Fruit fly (Drosophila melanogaster) whole organism, embryonic: Measurements from ENCODE around the gene Acat1.

Source experiments
- CG10147 ChIP-seq: fragments of 200-800 bp; sonication (Bioruptor generic); optimal IDR thresholded peaks from 2 replicates; lab custom pipeline; 2019; ENCODE audit warnings: missing biosample characterization, mild to moderate bottlenecking, missing genetic modification characterization, moderate library complexity
- CG11398 ChIP-seq: fragments of 200-800 bp; sonication (Bioruptor generic); optimal IDR thresholded peaks from 2 replicates; lab custom pipeline; 2016; ENCODE audit warnings: missing biosample characterization, missing genetic modification characterization
- CG11560 ChIP-seq: fragments of 200-800 bp; sonication (Bioruptor generic); IDR thresholded peaks from 3 replicates; pipeline ENCODE4 v1.3.6; 2022; ENCODE audit warnings: missing biosample characterization, missing genetic modification characterization
- CG12155 ChIP-seq: fragments of 200-800 bp; sonication (Bioruptor generic); optimal IDR thresholded peaks from 3 replicates; lab custom pipeline; 2016; ENCODE audit warnings: missing biosample characterization, missing genetic modification characterization
- CG14965 ChIP-seq: fragments of 200-800 bp; sonication (Bioruptor generic); optimal IDR thresholded peaks from 2 replicates; lab custom pipeline; 2016; ENCODE audit warnings: missing biosample characterization, missing genetic modification characterization, borderline replicate concordance
- CG15479 ChIP-seq: fragments of 200-800 bp; sonication (Bioruptor generic); optimal IDR thresholded peaks from 3 replicates; lab custom pipeline; 2019; ENCODE audit warnings: missing biosample characterization, mild to moderate bottlenecking, missing genetic modification characterization, moderate library complexity
- CG15514 ChIP-seq: fragments of 200-800 bp; sonication (Bioruptor generic); optimal IDR thresholded peaks from 3 replicates; lab custom pipeline; 2017; ENCODE audit warnings: missing biosample characterization, missing genetic modification characterization, mild to moderate bottlenecking, moderate library complexity, missing genetic modification reagents
- CG16813 ChIP-seq: fragments of 200-800 bp; sonication (Bioruptor generic); IDR thresholded peaks from 3 replicates; pipeline ENCODE4 v1.3.6; 2022; ENCODE audit warnings: missing biosample characterization, missing genetic modification characterization; ENCODE audit not compliant: partially characterized antibody
- CG17186 ChIP-seq: fragments of 200-800 bp; sonication (Bioruptor generic); optimal IDR thresholded peaks from 3 replicates; lab custom pipeline; 2017; ENCODE audit warnings: missing biosample characterization, missing genetic modification reagents, missing genetic modification characterization
- CG17328 ChIP-seq: fragments of 200-800 bp; sonication (Bioruptor generic); IDR thresholded peaks from 2 replicates; pipeline ENCODE4 v1.3.6; 2022; ENCODE audit warnings: missing biosample characterization, missing genetic modification characterization
- CG3838 ChIP-seq: fragments of 200-800 bp; sonication (Bioruptor generic); optimal IDR thresholded peaks from 3 replicates; lab custom pipeline; 2016; ENCODE audit warnings: missing biosample characterization, missing genetic modification characterization
- CG7357 ChIP-seq: fragments of 200-800 bp; sonication (Bioruptor generic); IDR thresholded peaks from 3 replicates; pipeline ENCODE4 v1.3.6; 2022; ENCODE audit warnings: missing biosample characterization, missing genetic modification characterization
- CG8290 ChIP-seq, 3 experiments: fragments of 200-800 bp; sonication (Bioruptor generic); optimal IDR thresholded peaks; 2 replicates each; lab custom pipeline; 2016 to 2019; ENCODE audit warnings: missing biosample characterization in 3 of 3, missing genetic modification characterization in 3 of 3, mild to moderate bottlenecking in 2 of 3, moderate library complexity in 1 of 3
- CG8924 ChIP-seq: fragments of 200-800 bp; optimal IDR thresholded peaks from 3 replicates; lab custom pipeline; 2019; ENCODE audit warnings: missing biosample characterization, mild to moderate bottlenecking, missing genetic modification characterization, moderate library complexity
- CG9817 ChIP-seq: fragments of 200-800 bp; sonication (Bioruptor generic); optimal IDR thresholded peaks from 2 replicates; lab custom pipeline; 2018; ENCODE audit warnings: missing biosample characterization, mild to moderate bottlenecking, missing genetic modification characterization, moderate library complexity
- CG9932 ChIP-seq: fragments of 200-800 bp; sonication (Bioruptor generic); IDR thresholded peaks from 2 replicates; pipeline ENCODE4 v1.3.6; 2022; ENCODE audit warnings: missing biosample characterization, missing genetic modification characterization
- Dad ChIP-seq: fragments of 200-800 bp; sonication (Bioruptor generic); optimal IDR thresholded peaks from 3 replicates; lab custom pipeline; 2016; ENCODE audit warnings: missing biosample characterization, missing genetic modification characterization
- Deaf1 ChIP-seq: fragments of 200-800 bp; optimal IDR thresholded peaks from 3 replicates; lab custom pipeline; 2019; ENCODE audit warnings: missing biosample characterization, mild to moderate bottlenecking, missing genetic modification characterization, moderate library complexity
- HmgD ChIP-seq: fragments of 200-800 bp; sonication (Bioruptor generic); optimal IDR thresholded peaks from 3 replicates; lab custom pipeline; 2016; ENCODE audit warnings: missing biosample characterization, missing genetic modification characterization
- Hr3 ChIP-seq: fragments of 200-800 bp; sonication (Bioruptor generic); optimal IDR thresholded peaks from 3 replicates; lab custom pipeline; 2016; ENCODE audit warnings: missing biosample characterization, missing genetic modification characterization
- Mrtf ChIP-seq: fragments of 200-800 bp; sonication (Bioruptor generic); IDR thresholded peaks from 3 replicates; pipeline ENCODE4 v1.3.6; 2022; ENCODE audit warnings: missing biosample characterization, missing genetic modification characterization
- Oaz ChIP-seq: fragments of 200-800 bp; sonication (Bioruptor generic); IDR thresholded peaks from 2 replicates; pipeline ENCODE4 v1.3.6; 2022; ENCODE audit warnings: missing biosample characterization, missing genetic modification characterization
- Sry-δ ChIP-seq: fragments of 200-800 bp; sonication (Bioruptor generic); optimal IDR thresholded peaks from 2 replicates; lab custom pipeline; 2016; ENCODE audit warnings: missing biosample characterization, missing genetic modification characterization
- amos ChIP-seq: fragments of 200-800 bp; sonication (Bioruptor generic); IDR thresholded peaks from 2 replicates; pipeline ENCODE4 v1.3.6; 2022; ENCODE audit warnings: missing biosample characterization, missing genetic modification characterization; ENCODE audit not compliant: partially characterized antibody
- ato ChIP-seq: fragments of 200-800 bp; sonication (Bioruptor generic); IDR thresholded peaks from 2 replicates; pipeline ENCODE4 v1.3.6; 2022; ENCODE audit warnings: missing biosample characterization, missing genetic modification characterization; ENCODE audit not compliant: partially characterized antibody
- az2 ChIP-seq: fragments of 200-800 bp; sonication (Bioruptor generic); optimal IDR thresholded peaks from 3 replicates; lab custom pipeline; 2016; ENCODE audit warnings: missing biosample characterization, missing genetic modification characterization
- bbx ChIP-seq: fragments of 200-800 bp; sonication (Bioruptor generic); IDR thresholded peaks from 2 replicates; pipeline ENCODE4 v1.3.6; 2022; ENCODE audit warnings: missing biosample characterization, missing genetic modification characterization; ENCODE audit not compliant: partially characterized antibody
- dan ChIP-seq: fragments of 200-800 bp; sonication (Bioruptor generic); IDR thresholded peaks from 2 replicates; pipeline ENCODE4 v1.3.6; 2022; ENCODE audit warnings: missing biosample characterization, missing genetic modification characterization
- eve ChIP-seq, 2 experiments: fragments of >200 bp; optimal IDR thresholded peaks; 2 replicates each; lab custom pipeline; 2017; ENCODE audit warnings: missing biosample characterization in 2 of 2, missing genetic modification characterization in 2 of 2
- eyg ChIP-seq: fragments of 200-800 bp; sonication (Bioruptor generic); optimal IDR thresholded peaks from 3 replicates; lab custom pipeline; 2016; ENCODE audit warnings: missing biosample characterization, missing genetic modification characterization
- ftz-f1 ChIP-seq: fragments of 200-800 bp; sonication (Bioruptor generic); optimal IDR thresholded peaks from 2 replicates; lab custom pipeline; 2016; ENCODE audit warnings: missing biosample characterization, missing genetic modification characterization
- gcm2 ChIP-seq: fragments of 200-800 bp; sonication (Bioruptor generic); optimal IDR thresholded peaks from 2 replicates; lab custom pipeline; 2016; ENCODE audit warnings: missing biosample characterization, missing genetic modification characterization
- gfzf ChIP-seq: fragments of 200-800 bp; sonication (Bioruptor generic); optimal IDR thresholded peaks from 2 replicates; lab custom pipeline; 2016; ENCODE audit warnings: missing biosample characterization, mild to moderate bottlenecking, missing genetic modification characterization, moderate library complexity
- hb ChIP-seq: fragments of 200-800 bp; sonication (Bioruptor generic); IDR thresholded peaks from 3 replicates; pipeline ENCODE4 v1.3.6; 2022; ENCODE audit warnings: missing biosample characterization, missing genetic modification characterization; ENCODE audit not compliant: partially characterized antibody
- hbn ChIP-seq: fragments of 200-800 bp; sonication (Bioruptor generic); IDR thresholded peaks from 2 replicates; pipeline ENCODE4 v1.3.6; 2022; ENCODE audit warnings: missing biosample characterization, missing genetic modification characterization; ENCODE audit not compliant: partially characterized antibody
- onecut ChIP-seq: fragments of 200-800 bp; sonication (Bioruptor generic); IDR thresholded peaks from 2 replicates; pipeline ENCODE4 v1.3.6; 2022; ENCODE audit warnings: missing biosample characterization, missing genetic modification characterization
- pb ChIP-seq: fragments of 200-800 bp; sonication (Bioruptor generic); optimal IDR thresholded peaks from 3 replicates; lab custom pipeline; 2016; ENCODE audit warnings: missing biosample characterization, missing genetic modification characterization
- scrt ChIP-seq: fragments of 200-800 bp; sonication (Bioruptor generic); optimal IDR thresholded peaks from 2 replicates; lab custom pipeline; 2018; ENCODE audit warnings: missing biosample characterization, mild to moderate bottlenecking, missing genetic modification characterization, moderate library complexity
- sens ChIP-seq: fragments of 200-800 bp; sonication (Bioruptor generic); peaks from one replicate; lab custom pipeline; 2016; ENCODE audit warnings: missing biosample characterization, missing genetic modification characterization
- sna ChIP-seq: fragments of 200-800 bp; sonication (Bioruptor generic); IDR thresholded peaks from 2 replicates; pipeline ENCODE4 v1.3.6; 2022; ENCODE audit warnings: missing biosample characterization, missing genetic modification characterization; ENCODE audit not compliant: partially characterized antibody
- toy ChIP-seq: fragments of 200-800 bp; sonication (Bioruptor generic); IDR thresholded peaks from 2 replicates; pipeline ENCODE4 v1.3.6; 2022; ENCODE audit warnings: missing biosample characterization, missing genetic modification characterization
- trem ChIP-seq: fragments of 200-800 bp; optimal IDR thresholded peaks from 3 replicates; lab custom pipeline; 2019; ENCODE audit warnings: missing biosample characterization, mild to moderate bottlenecking, missing genetic modification characterization, moderate library complexity
- twi ChIP-seq: fragments of 200-800 bp; optimal IDR thresholded peaks from 2 replicates; lab custom pipeline; 2019; ENCODE audit warnings: missing biosample characterization, mild to moderate bottlenecking, missing genetic modification characterization, moderate library complexity
- vnd ChIP-seq: fragments of 200-800 bp; sonication (Bioruptor generic); IDR thresholded peaks from 3 replicates; pipeline ENCODE4 v1.3.6; 2022; ENCODE audit warnings: missing biosample characterization, missing genetic modification characterization; ENCODE audit not compliant: partially characterized antibody
- zen ChIP-seq: fragments of 200-800 bp; sonication (Bioruptor generic); optimal IDR thresholded peaks from 3 replicates; lab custom pipeline; 2018; ENCODE audit warnings: missing biosample characterization, mild to moderate bottlenecking, missing genetic modification characterization, moderate library complexity
- zen2 ChIP-seq: fragments of 200-800 bp; sonication (Bioruptor generic); IDR thresholded peaks from 3 replicates; pipeline ENCODE4 v1.3.6; 2022; ENCODE audit warnings: missing biosample characterization, missing genetic modification characterization; ENCODE audit not compliant: partially characterized antibody

The Acat1 gene

DNA sequence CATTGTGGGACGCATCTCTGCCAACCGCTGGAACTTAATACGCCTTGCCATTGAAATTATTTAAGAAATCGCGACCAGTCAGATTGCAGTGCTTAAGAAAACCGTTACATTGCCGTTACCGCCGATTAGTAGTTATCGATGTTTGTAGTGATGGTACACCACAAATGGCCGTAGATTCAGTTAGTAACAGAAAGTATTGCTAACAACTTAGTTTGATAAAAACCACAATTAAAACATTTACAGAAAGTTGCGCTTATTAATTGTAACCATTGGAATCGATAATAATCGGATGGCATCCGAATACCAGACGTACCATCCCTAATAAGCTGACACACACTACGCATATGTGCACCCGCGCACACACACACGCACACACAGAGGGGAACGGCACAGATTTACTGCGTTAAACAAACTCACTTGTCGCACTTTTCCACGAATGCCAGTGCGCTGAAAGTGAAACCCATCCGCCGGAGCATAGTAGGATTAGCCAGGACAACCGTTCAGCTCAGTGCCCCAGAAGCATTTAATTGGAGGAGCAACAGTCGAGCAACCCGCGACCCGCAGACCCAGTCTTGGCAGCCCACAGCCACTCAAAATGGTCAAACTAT lies 31.6 kb upstream of the Acat1 start, which contains the start of the genes hdm and Ykt6 (continued):
- TF ChIP-seq CG12155 (GFP tag; lab: Kevin White, UChicago) (peak; percentile 86), Oaz (GFP tag; lab: Robert Waterston, UW) (0 out of 2 replicates have a peak, but pooled peaks have one; percentile 40), CG9817 (tag; lab: Kevin White, UChicago) (peak; percentile 72), CG17328 (GFP tag; lab: Robert Waterston, UW) (peak; percentile 80), twi (peak; percentile 68)

DNA sequence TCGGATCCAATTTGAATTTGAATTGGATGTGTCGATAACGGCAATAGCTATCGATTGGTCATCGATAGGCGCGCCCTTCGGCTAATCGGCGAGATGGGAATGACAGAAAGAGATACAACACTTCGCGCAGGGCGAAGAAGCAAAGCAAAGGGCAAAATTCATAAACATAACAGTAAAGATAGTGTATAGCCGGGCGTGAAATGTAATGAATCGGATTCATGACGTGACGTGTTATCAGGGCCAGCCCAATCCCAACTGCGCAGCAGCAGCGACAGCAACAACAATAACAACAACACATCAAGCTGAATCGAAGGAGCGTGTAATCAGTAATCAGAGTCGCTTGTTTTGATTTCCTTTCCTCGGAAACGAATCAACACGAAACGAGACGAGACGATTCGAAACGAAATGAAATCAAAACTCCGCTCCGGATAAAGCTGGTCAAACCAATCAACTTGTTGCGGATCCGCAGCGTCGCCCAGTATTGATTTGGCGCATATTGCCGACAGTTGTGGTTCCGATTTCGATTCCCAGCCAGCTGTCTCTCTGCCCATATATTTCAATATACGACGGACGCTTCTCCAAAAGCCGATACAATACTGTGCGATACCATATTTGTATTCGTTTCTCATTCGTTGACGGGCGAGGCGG lies 23.5 kb upstream of the Acat1 start, which contains the start of gene snz:
Gene snz (plus strand): TSS at position 107 of the 648 bp plus-strand sequence.
- no peak for TF ChIP-seq CG11560
- peak; percentile 77 for TF ChIP-seq sna (GFP tag; lab: Robert Waterston, UW)
- TF ChIP-seq CG7357, result no peak
- no peak for TF ChIP-seq zen
- peak; percentile 74 for TF ChIP-seq Sry-δ (GFP tag; lab: Kevin White, UChicago)
- TF ChIP-seq Hr3 (GFP tag; lab: Kevin White, UChicago), result no peak
- TF ChIP-seq CG17186 (GFP tag; lab: Kevin White, UChicago), result peak; percentile 51
- TF ChIP-seq CG14965 (GFP tag; lab: Kevin White, UChicago), result no peak
- peak; percentile 48 for TF ChIP-seq CG15479
- no peak for TF ChIP-seq CG10147
- 0 out of 2 replicates have a peak, but pooled peaks have one; percentile 5 for TF ChIP-seq CG9932 (GFP tag; lab: Robert Waterston, UW)
- no peak for TF ChIP-seq gcm2 (GFP tag; lab: Kevin White, UChicago)
- peak; percentile 86 for TF ChIP-seq bbx (GFP tag; lab: Robert Waterston, UW)
- peak; percentile 50; the same call in 1 of the 2 replicates for TF ChIP-seq ato (GFP tag; lab: Robert Waterston, UW)
- TF ChIP-seq scrt (GFP tag; lab: Kevin White, UChicago), result peak; percentile 87
- peak; percentile 25 for TF ChIP-seq CG15514
- TF ChIP-seq az2 (GFP tag; lab: Kevin White, UChicago), result no peak
- peak; percentile 85 for TF ChIP-seq onecut (GFP tag; lab: Robert Waterston, UW)
- TF ChIP-seq Deaf1 (tag; lab: Kevin White, UChicago), result peak; percentile 94
- no peak for TF ChIP-seq eve (GFP tag; optimal IDR thresholded peaks at IDR 0.05; lab: Kevin White, UChicago)
- peak; percentile 71 for TF ChIP-seq CG16813 (GFP tag; lab: Robert Waterston, UW)
- no peak for TF ChIP-seq eyg
- no peak for TF ChIP-seq dan
- TF ChIP-seq CG11398 (GFP tag; lab: Kevin White, UChicago), result no peak
- TF ChIP-seq zen2 (GFP tag; lab: Robert Waterston, UW), result peak; percentile 68; the same call in 2 of the 3 replicates
- no peak for TF ChIP-seq CG8290 (GFP tag; optimal IDR thresholded peaks at IDR 0.05; lab: Kevin White, UChicago)
- no peak for TF ChIP-seq CG8290 (tag; optimal IDR thresholded peaks at IDR 0.05; lab: Kevin White, UChicago)
- no peak for TF ChIP-seq CG8924 (tag; lab: Kevin White, UChicago)
- no peak for TF ChIP-seq toy (GFP tag; lab: Robert Waterston, UW)
- peak; percentile 2 for TF ChIP-seq gfzf
- TF ChIP-seq trem (tag; lab: Kevin White, UChicago), result peak; percentile 1
- peak; percentile 75 for TF ChIP-seq hb (GFP tag; lab: Robert Waterston, UW)
- TF ChIP-seq amos (GFP tag; lab: Robert Waterston, UW), result peak; percentile 78; the same call in 1 of the 2 replicates
- peak; percentile 70 for TF ChIP-seq sens (GFP tag; lab: Kevin White, UChicago)
- TF ChIP-seq CG3838, result no peak
- TF ChIP-seq Mrtf (GFP tag; lab: Robert Waterston, UW), result no peak
- no peak for TF ChIP-seq Dad (GFP tag; lab: Kevin White, UChicago)
- peak; percentile 75 for TF ChIP-seq hbn (GFP tag; lab: Robert Waterston, UW)
- no peak for TF ChIP-seq ftz-f1 (GFP tag; lab: Kevin White, UChicago)
- no peak for TF ChIP-seq HmgD (GFP tag; lab: Kevin White, UChicago)
- TF ChIP-seq pb (GFP tag; lab: Kevin White, UChicago), result no peak
- TF ChIP-seq vnd (GFP tag; lab: Robert Waterston, UW), result peak; percentile 66; the same call in 2 of the 3 replicates
